Fruit fly (Drosophila melanogaster): Measurements from ENCODE around the gene CG7536.

DNA sequence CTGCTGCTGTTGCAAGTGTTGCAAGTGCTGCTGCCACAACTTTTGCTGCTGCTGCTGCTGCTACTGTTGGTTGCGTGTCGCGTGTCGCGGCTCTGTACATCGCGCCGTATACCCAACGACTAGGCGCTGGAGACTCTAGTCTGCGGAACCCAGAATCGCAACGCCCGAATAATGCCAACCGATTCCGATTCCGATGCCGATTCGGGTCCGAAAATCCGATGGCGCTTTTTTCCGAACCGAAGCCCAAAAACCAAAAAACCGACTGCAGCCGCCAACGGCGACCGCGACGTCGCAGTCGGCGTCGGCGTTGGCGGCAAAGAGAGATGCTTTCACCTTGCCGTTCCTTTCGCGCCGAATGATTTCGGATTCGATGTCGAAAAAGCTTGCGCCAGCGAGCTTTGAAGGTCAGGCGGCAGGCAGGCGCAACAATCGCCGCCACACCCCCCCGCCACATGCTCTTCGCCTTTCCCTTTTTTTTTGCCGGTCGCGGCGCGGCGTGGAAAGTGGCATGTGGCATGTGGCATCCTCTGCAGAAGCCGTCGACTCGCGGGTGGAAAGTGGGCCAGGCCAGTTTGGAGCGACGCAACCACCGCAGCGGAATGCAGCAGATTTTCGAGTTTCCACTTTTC is 25.1 kb downstream of the CG7536 start, which contains the start of gene Sh:
- TF ChIP-seq CG11294 (GFP tag; IDR thresholded peaks at IDR 0.05) (no peak), OdsH (GFP tag; optimal IDR thresholded peaks at IDR 0.05) (no peak), CG3032 (tag; optimal IDR thresholded peaks at IDR 0.05) (no peak), dsx (GFP tag; optimal IDR thresholded peaks at IDR 0.05; ENCODE audit: poor library complexity, severe bottlenecking) (no peak), CG8632 (GFP tag; optimal IDR thresholded peaks at IDR 0.05) (no peak), Sox102F (GFP tag; optimal IDR thresholded peaks at IDR 0.05) (no peak), Ets21C (GFP tag; optimal IDR thresholded peaks at IDR 0.05) (no peak), Met (GFP tag; optimal IDR thresholded peaks at IDR 0.05) (no peak), CG16779 (tag; optimal IDR thresholded peaks at IDR 0.05) (no peak), CG3919 (GFP tag; optimal IDR thresholded peaks at IDR 0.05) (no peak), Smox (GFP tag; optimal IDR thresholded peaks at IDR 0.05) (no peak), dac (GFP tag; optimal IDR thresholded peaks at IDR 0.05) (no peak), Sox15 (GFP tag; optimal IDR thresholded peaks at IDR 0.05) (no peak), CG1621 (tag; optimal IDR thresholded peaks at IDR 0.05) (no peak)
